Worm (Caenorhabditis elegans) whole organism, midembryonic: Measurements from ENCODE around the gene rabr-3.

Experiments
- T22C8.4 ChIP-seq: fragments of 200-800 bp; sonication (Bioruptor generic); IDR thresholded peaks from 2 replicates; pipeline ENCODE4 v1.3.6; 2022; ENCODE audit warnings: missing genetic modification characterization, missing compliant biosample characterization
- tab-1 ChIP-seq: fragments of 200-800 bp; sonication (Bioruptor generic); IDR thresholded peaks from 2 replicates; pipeline ENCODE4 v1.3.6; 2022; ENCODE audit warnings: missing genetic modification characterization, missing compliant biosample characterization

DNA sequence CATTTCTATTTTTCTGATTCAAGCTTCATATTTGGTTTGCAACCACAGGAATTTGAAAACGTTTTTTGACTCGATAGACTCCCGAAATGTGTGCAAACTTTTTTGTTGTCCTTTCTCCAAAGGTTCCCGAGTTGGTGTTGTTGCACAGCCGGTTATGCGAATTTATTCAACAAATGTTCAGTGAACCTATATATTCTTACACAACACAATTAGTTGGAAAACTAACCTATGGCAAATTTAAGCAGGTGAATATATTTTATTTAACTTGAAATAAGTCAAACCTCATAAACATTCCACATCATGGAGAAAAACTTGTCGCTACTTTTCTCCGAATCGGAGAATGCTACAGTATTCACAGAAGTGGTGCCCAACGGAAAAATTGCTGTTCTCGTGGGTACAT lies 12.1 kb upstream of the rabr-3 start, which contains the start of gene srz-14:
- TF ChIP-seq tab-1, result no peak
- TF ChIP-seq T22C8.4 (GFP tag; lab: Robert Waterston, UW), result no peak
